Worm (Caenorhabditis elegans) whole organism, early embryonic: ENCODE data around the gene hum-4.

Source experiments
- B0310.2 ChIP-seq: sonication (generic microtip); optimal IDR thresholded peaks from 2 replicates; lab custom pipeline; 2016; ENCODE audit warnings: mild to moderate bottlenecking, missing genetic modification characterization, missing compliant biosample characterization
- aly-1 ChIP-seq: sonication (generic microtip); optimal IDR thresholded peaks from 2 replicates; lab custom pipeline; 2016; ENCODE audit warnings: missing genetic modification characterization, missing compliant biosample characterization
- ama-1 ChIP-seq: fragments of 150-350 bp; optimal IDR thresholded peaks from 2 replicates; lab custom pipeline; 2014
- ceh-13 ChIP-seq: fragments of 200-800 bp; sonication (Bioruptor generic); optimal IDR thresholded peaks from 2 replicates; lab custom pipeline; 2018; ENCODE audit warnings: mild to moderate bottlenecking, missing genetic modification characterization, missing compliant biosample characterization
- ceh-36 ChIP-seq: sonication (generic microtip); optimal IDR thresholded peaks from 2 replicates; lab custom pipeline; 2016; ENCODE audit warnings: missing genetic modification characterization, inconsistent platforms, missing compliant biosample characterization
- flt-1 ChIP-seq: fragments of 200-800 bp; sonication (Bioruptor generic); IDR thresholded peaks from 2 replicates; pipeline ENCODE4 v1.3.6; 2022; ENCODE audit warnings: missing genetic modification characterization, missing compliant biosample characterization
- hmbx-1 ChIP-seq: sonication (generic microtip); optimal IDR thresholded peaks from 2 replicates; lab custom pipeline; 2016; ENCODE audit warnings: mild to moderate bottlenecking, missing genetic modification characterization, missing compliant biosample characterization
- hmg-4 ChIP-seq: fragments of 200-800 bp; sonication (Bioruptor generic); optimal IDR thresholded peaks from 2 replicates; lab custom pipeline; 2018; ENCODE audit warnings: mild to moderate bottlenecking, missing genetic modification characterization, missing compliant biosample characterization
- hnd-1 ChIP-seq: sonication (generic microtip); optimal IDR thresholded peaks from 2 replicates; lab custom pipeline; 2016; ENCODE audit warnings: missing genetic modification characterization, missing compliant biosample characterization
- pes-1 ChIP-seq: fragments of 200-800 bp; sonication (Bioruptor generic); IDR thresholded peaks from 2 replicates; pipeline ENCODE4 v1.3.6; 2022; ENCODE audit warnings: missing genetic modification reagents, missing genetic modification characterization, missing compliant biosample characterization
- scrt-1 ChIP-seq: fragments of 200-800 bp; sonication (Bioruptor generic); IDR thresholded peaks from 2 replicates; pipeline ENCODE4 v1.3.6; 2022; ENCODE audit warnings: missing genetic modification characterization, missing compliant biosample characterization
- tbx-11 ChIP-seq: fragments of 200-800 bp; sonication (Bioruptor generic); IDR thresholded peaks from 2 replicates; pipeline ENCODE4 v1.3.6; 2022; ENCODE audit warnings: missing genetic modification characterization, missing compliant biosample characterization
- tbx-37 ChIP-seq: fragments of 200-800 bp; sonication (Bioruptor generic); conservative IDR thresholded peaks from 2 replicates; pipeline ENCODE4 v1.3.6; 2022; ENCODE audit warnings: missing genetic modification reagents, missing genetic modification characterization, missing compliant biosample characterization
- tra-4 ChIP-seq: sonication (generic microtip); optimal IDR thresholded peaks from 2 replicates; lab custom pipeline; 2017; ENCODE audit warnings: missing genetic modification characterization, missing compliant biosample characterization

DNA sequence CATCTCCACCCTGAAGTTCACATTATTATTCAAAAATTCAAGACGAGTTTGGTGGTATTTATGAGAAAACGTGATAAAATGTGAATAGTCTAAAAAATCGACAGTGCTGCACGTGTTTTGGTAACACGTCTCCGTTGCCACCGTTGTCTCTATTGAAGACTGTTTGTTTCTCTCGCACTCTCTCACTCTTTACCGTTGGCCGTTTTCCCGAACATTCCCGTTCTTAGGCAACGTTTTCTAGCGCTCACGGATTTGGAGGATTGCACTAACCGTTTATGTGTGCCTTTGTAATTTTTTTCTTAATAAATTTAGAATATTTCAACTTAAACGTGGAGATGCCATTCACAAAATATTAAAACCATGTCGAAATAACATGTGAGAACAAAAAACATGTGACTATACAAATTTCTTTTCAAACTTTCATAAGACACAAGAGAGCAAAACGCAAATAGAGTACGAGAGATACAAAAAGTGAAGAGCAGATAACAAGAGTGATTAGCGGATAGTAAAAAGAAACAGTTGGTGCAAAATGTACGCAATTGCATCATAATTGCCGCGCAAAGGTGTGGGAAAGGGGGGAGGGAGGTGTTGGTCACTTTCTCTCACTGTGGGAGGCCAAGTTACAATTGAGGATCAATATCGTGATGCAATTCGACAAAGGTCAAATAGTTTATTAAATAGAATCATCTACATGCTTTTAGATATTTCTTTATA is 18.4 kb downstream of the hum-4 start, which contains the start of gene pek-1:
- no peak for TF ChIP-seq tbx-37 (GFP tag; lab: Robert Waterston, UW)
- no peak for TF ChIP-seq B0310.2
- no peak for TF ChIP-seq ama-1
- TF ChIP-seq aly-1 (tag; lab: Kevin White, UChicago): no peak
- no peak for TF ChIP-seq ceh-13
- no peak for TF ChIP-seq flt-1 (GFP tag; lab: Robert Waterston, UW)
- TF ChIP-seq ceh-36 (tag; lab: Kevin White, UChicago): no peak
- no peak for TF ChIP-seq tbx-11
- TF ChIP-seq pes-1: no peak
- TF ChIP-seq hnd-1 (tag; lab: Kevin White, UChicago): no peak
- no peak for TF ChIP-seq hmg-4 (GFP tag; lab: Kevin White, UChicago)
- TF ChIP-seq scrt-1 (GFP tag; lab: Robert Waterston, UW): no peak
- TF ChIP-seq tra-4: no peak
- TF ChIP-seq hmbx-1 (tag; lab: Kevin White, UChicago): no peak
